Fruit fly (Drosophila melanogaster) whole organism, larva: Measurements from ENCODE around the gene CG33795.

ENCODE experiments used
- noc ChIP-seq: fragments of 200-800 bp; sonication (Bioruptor generic); optimal IDR thresholded peaks from 3 replicates; lab custom pipeline; 2019; ENCODE audit warnings: missing biosample characterization, mild to moderate bottlenecking, missing genetic modification characterization, moderate library complexity

The CG33795 gene

dm6 chr3L:16201028-16201427 lies 29.8 kb upstream of the CG33795 start, which contains the start of gene dls:
Gene dls (plus strand): TSS chr3L:16201328.
- TF ChIP-seq noc (tag; lab: Kevin White, UChicago) = no peak

dm6 chr3L:16199929-16200328 lies 28.7 kb upstream of the CG33795 start, which contains the start of gene CG33689:
Gene CG33689 (plus strand): TSS chr3L:16200229.
- TF ChIP-seq noc (tag; lab: Kevin White, UChicago) = no peak

dm6 chr3L:16198920-16199319 lies 27.7 kb upstream of the CG33795 start, which contains the start of gene CG33688:
Gene CG33688 (plus strand): TSS chr3L:16199220.
- TF ChIP-seq noc (tag; lab: Kevin White, UChicago) = no peak

- TF ChIP-seq noc (tag; lab: Kevin White, UChicago) = no peak
These were observed 26.3 kb upstream of the CG33795 start, which contains the start of gene CG33687 for dm6 chr3L:16197450-16197918. Gene CG33687 (plus strand): TSS chr3L:16197868.

dm6 chr3L:16196588-16197183 lies 25.5 kb upstream of the CG33795 start:
- no peak for TF ChIP-seq noc (tag; lab: Kevin White, UChicago)

- no peak for TF ChIP-seq noc (tag; lab: Kevin White, UChicago)
These were observed 24.3 kb upstream of the CG33795 start for dm6 chr3L:16195476-16195958.

dm6 chr3L:16193851-16194709 lies 22.9 kb upstream of the CG33795 start:
- TF ChIP-seq noc (tag; lab: Kevin White, UChicago) = no peak

dm6 chr3L:16192561-16193355 lies 21.6 kb upstream of the CG33795 start:
- no peak for TF ChIP-seq noc (tag; lab: Kevin White, UChicago)

- TF ChIP-seq noc (tag; lab: Kevin White, UChicago) = no peak
These were observed 19.7 kb upstream of the CG33795 start for dm6 chr3L:16190885-16191284.

- no peak for TF ChIP-seq noc (tag; lab: Kevin White, UChicago)
These were observed 18.7 kb upstream of the CG33795 start for dm6 chr3L:16189925-16190231.

- TF ChIP-seq noc (tag; lab: Kevin White, UChicago) = no peak
These were observed 18.1 kb upstream of the CG33795 start for dm6 chr3L:16189058-16189924.

dm6 chr3L:16183493-16183892 lies 12.3 kb upstream of the CG33795 start:
- TF ChIP-seq noc (tag; lab: Kevin White, UChicago) = no peak

dm6 chr3L:16182633-16183462 lies 11.7 kb upstream of the CG33795 start:
- TF ChIP-seq noc (tag; lab: Kevin White, UChicago) = no peak

- no peak for TF ChIP-seq noc (tag; lab: Kevin White, UChicago)
These were observed 10.2 kb upstream of the CG33795 start for dm6 chr3L:16181330-16181830.
